Worm (Caenorhabditis elegans) whole organism, L3 larva: Measurements from ENCODE around the gene chst-1.

Experiments
- R02D3.7 ChIP-seq: fragments of 150-350 bp; optimal IDR thresholded peaks from 2 replicates; lab custom pipeline; 2014; ENCODE audit warnings: missing biosample characterization, missing genetic modification characterization
- ZK546.5 ChIP-seq: sonication (generic microtip); optimal IDR thresholded peaks from 2 replicates; lab custom pipeline; 2017; ENCODE audit warnings: missing biosample characterization, missing genetic modification characterization
- aly-2 ChIP-seq: fragments of 150-350 bp; optimal IDR thresholded peaks from 2 replicates; lab custom pipeline; 2014; ENCODE audit warnings: missing biosample characterization, missing genetic modification characterization
- ama-1 ChIP-seq: fragments of 150-350 bp; optimal IDR thresholded peaks from 2 replicates; lab custom pipeline; 2018
- ceh-16 ChIP-seq: sonication (generic microtip); optimal IDR thresholded peaks from 2 replicates; lab custom pipeline; 2017; ENCODE audit warnings: missing biosample characterization, missing genetic modification characterization
- ceh-28 ChIP-seq: fragments of 150-350 bp; optimal IDR thresholded peaks from 2 replicates; lab custom pipeline; 2014; ENCODE audit warnings: missing biosample characterization, missing genetic modification reagents, missing genetic modification characterization
- ceh-9 ChIP-seq: sonication (generic microtip); optimal IDR thresholded peaks from 2 replicates; lab custom pipeline; 2018; ENCODE audit warnings: missing biosample characterization, missing genetic modification characterization
- daf-12 ChIP-seq: fragments of 150-350 bp; optimal IDR thresholded peaks from 2 replicates; lab custom pipeline; 2014; ENCODE audit warnings: missing biosample characterization, missing genetic modification reagents, missing genetic modification characterization
- egl-27 ChIP-seq: sonication (generic microtip); optimal IDR thresholded peaks from 4 replicates; lab custom pipeline; 2017; ENCODE audit warnings: missing biosample characterization, missing genetic modification reagents, missing genetic modification characterization
- elt-1 ChIP-seq: fragments of 150-350 bp; optimal IDR thresholded peaks from 2 replicates; lab custom pipeline; 2014; ENCODE audit warnings: missing biosample characterization, missing genetic modification characterization
- elt-2 ChIP-seq: sonication (generic microtip); optimal IDR thresholded peaks from 2 replicates; lab custom pipeline; 2016; ENCODE audit warnings: missing genetic modification reagents, mild to moderate bottlenecking, missing genetic modification characterization, missing compliant biosample characterization
- elt-3 ChIP-seq, 3 experiments: fragments of 150-350 bp in 1 of 3; sonication (generic microtip) in 2 of 3; optimal IDR thresholded peaks; 2 replicates in 2 of 3; 4 replicates in 1 of 3; lab custom pipeline; 2014 to 2017; ENCODE audit warnings: missing biosample characterization in 3 of 3, missing genetic modification characterization in 3 of 3
- eor-1 ChIP-seq, 2 experiments: fragments of 150-350 bp; optimal IDR thresholded peaks; 2 replicates each; lab custom pipeline; 2014 to 2018; ENCODE audit warnings: missing biosample characterization in 2 of 2, missing genetic modification characterization in 2 of 2
- fkh-10 ChIP-seq: sonication (generic microtip); optimal IDR thresholded peaks from 2 replicates; lab custom pipeline; 2017; ENCODE audit warnings: missing biosample characterization, missing genetic modification reagents, missing genetic modification characterization
- fkh-2 ChIP-seq: fragments of 150-350 bp; optimal IDR thresholded peaks from 2 replicates; lab custom pipeline; 2014; ENCODE audit warnings: missing biosample characterization, missing genetic modification reagents, missing genetic modification characterization
- fos-1 ChIP-seq: fragments of 150-350 bp; optimal IDR thresholded peaks from 2 replicates; lab custom pipeline; 2014; ENCODE audit warnings: missing biosample characterization, missing genetic modification characterization
- hmg-11 ChIP-seq: sonication (generic microtip); optimal IDR thresholded peaks from 2 replicates; lab custom pipeline; 2016; ENCODE audit warnings: missing genetic modification characterization, missing compliant biosample characterization
- jun-1 ChIP-seq: fragments of 150-350 bp; optimal IDR thresholded peaks from 2 replicates; lab custom pipeline; 2014; ENCODE audit warnings: missing biosample characterization, missing genetic modification reagents, missing genetic modification characterization
- lin-15B ChIP-seq: fragments of 150-350 bp; optimal IDR thresholded peaks from 2 replicates; lab custom pipeline; 2014; ENCODE audit warnings: missing biosample characterization, missing genetic modification characterization
- lin-39 ChIP-seq: fragments of 150-350 bp; optimal IDR thresholded peaks from 2 replicates; lab custom pipeline; 2018; ENCODE audit warnings: missing biosample characterization, missing genetic modification reagents, missing genetic modification characterization
- lsy-12 ChIP-seq: sonication (generic microtip); optimal IDR thresholded peaks from 2 replicates; lab custom pipeline; 2016; ENCODE audit warnings: mild to moderate bottlenecking, missing genetic modification characterization, missing compliant biosample characterization
- mdl-1 ChIP-seq: fragments of 150-350 bp; optimal IDR thresholded peaks from 2 replicates; lab custom pipeline; 2014; ENCODE audit warnings: missing biosample characterization, missing genetic modification characterization
- mml-1 ChIP-seq: fragments of 150-350 bp; sonication (generic microtip); optimal IDR thresholded peaks from 3 replicates; lab custom pipeline; 2014; ENCODE audit warnings: missing biosample characterization, missing genetic modification characterization
- nfya-1 ChIP-seq: sonication (generic microtip); optimal IDR thresholded peaks from 2 replicates; lab custom pipeline; 2017; ENCODE audit warnings: missing genetic modification characterization, mild to moderate bottlenecking, missing compliant biosample characterization, antibody characterized with exemption, moderate library complexity; ENCODE audit not compliant: insufficient read depth
- nhr-11 ChIP-seq: fragments of 150-350 bp; optimal IDR thresholded peaks from 2 replicates; lab custom pipeline; 2014; ENCODE audit warnings: missing biosample characterization, missing genetic modification characterization
- nhr-12 ChIP-seq: fragments of 150-350 bp; optimal IDR thresholded peaks from 2 replicates; lab custom pipeline; 2014; ENCODE audit warnings: missing biosample characterization, missing genetic modification characterization
- nhr-23 ChIP-seq: fragments of 150-350 bp; optimal IDR thresholded peaks from 2 replicates; lab custom pipeline; 2014; ENCODE audit warnings: missing biosample characterization, missing genetic modification reagents, missing genetic modification characterization
- nhr-25 ChIP-seq: sonication (generic microtip); optimal IDR thresholded peaks from 2 replicates; lab custom pipeline; 2017; ENCODE audit warnings: missing biosample characterization, missing genetic modification characterization
- nhr-28 ChIP-seq: fragments of 150-350 bp; optimal IDR thresholded peaks from 2 replicates; lab custom pipeline; 2014; ENCODE audit warnings: missing biosample characterization, missing genetic modification characterization
- nhr-43 ChIP-seq: sonication (generic microtip); optimal IDR thresholded peaks from 2 replicates; lab custom pipeline; 2016; ENCODE audit warnings: mild to moderate bottlenecking, missing genetic modification characterization, missing compliant biosample characterization; ENCODE audit not compliant: poor library complexity, severe bottlenecking
- nhr-76 ChIP-seq: fragments of 150-350 bp; sonication (generic microtip); optimal IDR thresholded peaks from 5 replicates; lab custom pipeline; 2014; ENCODE audit warnings: missing biosample characterization, missing genetic modification characterization
- nhr-77 ChIP-seq: fragments of 150-350 bp; optimal IDR thresholded peaks from 2 replicates; lab custom pipeline; 2014; ENCODE audit warnings: missing biosample characterization, missing genetic modification characterization
- pha-4 ChIP-seq: fragments of 150-350 bp; optimal IDR thresholded peaks from 2 replicates; lab custom pipeline; 2014; ENCODE audit warnings: missing biosample characterization, missing genetic modification reagents, missing genetic modification characterization
- sea-2 ChIP-seq: fragments of 150-350 bp; sonication (generic microtip); optimal IDR thresholded peaks from 4 replicates; lab custom pipeline; 2014; ENCODE audit warnings: missing biosample characterization, missing genetic modification reagents, missing genetic modification characterization
- skn-1 ChIP-seq: fragments of 150-350 bp; optimal IDR thresholded peaks from 2 replicates; lab custom pipeline; 2014; ENCODE audit warnings: missing biosample characterization, missing genetic modification characterization
- snpc-4 ChIP-seq: fragments of 150-350 bp; optimal IDR thresholded peaks from 2 replicates; lab custom pipeline; 2014; ENCODE audit warnings: missing biosample characterization, missing genetic modification characterization
- tbx-2 ChIP-seq: sonication (generic microtip); optimal IDR thresholded peaks from 2 replicates; lab custom pipeline; 2016; ENCODE audit warnings: mild to moderate bottlenecking, missing genetic modification characterization, missing compliant biosample characterization
- unc-39 ChIP-seq: sonication (generic microtip); optimal IDR thresholded peaks from 4 replicates; lab custom pipeline; 2017; ENCODE audit warnings: missing biosample characterization, missing genetic modification characterization
- unc-62 ChIP-seq: fragments of 150-350 bp; sonication (generic microtip); optimal IDR thresholded peaks from 4 replicates; lab custom pipeline; 2014; ENCODE audit warnings: missing biosample characterization, missing genetic modification reagents, missing genetic modification characterization
- ztf-11 ChIP-seq: fragments of 150-350 bp; optimal IDR thresholded peaks from 2 replicates; lab custom pipeline; 2014; ENCODE audit warnings: missing biosample characterization, missing genetic modification characterization
- ztf-4 ChIP-seq: fragments of 150-350 bp; optimal IDR thresholded peaks from 2 replicates; lab custom pipeline; 2014; ENCODE audit warnings: missing biosample characterization, missing genetic modification characterization

Gene chst-1

DNA sequence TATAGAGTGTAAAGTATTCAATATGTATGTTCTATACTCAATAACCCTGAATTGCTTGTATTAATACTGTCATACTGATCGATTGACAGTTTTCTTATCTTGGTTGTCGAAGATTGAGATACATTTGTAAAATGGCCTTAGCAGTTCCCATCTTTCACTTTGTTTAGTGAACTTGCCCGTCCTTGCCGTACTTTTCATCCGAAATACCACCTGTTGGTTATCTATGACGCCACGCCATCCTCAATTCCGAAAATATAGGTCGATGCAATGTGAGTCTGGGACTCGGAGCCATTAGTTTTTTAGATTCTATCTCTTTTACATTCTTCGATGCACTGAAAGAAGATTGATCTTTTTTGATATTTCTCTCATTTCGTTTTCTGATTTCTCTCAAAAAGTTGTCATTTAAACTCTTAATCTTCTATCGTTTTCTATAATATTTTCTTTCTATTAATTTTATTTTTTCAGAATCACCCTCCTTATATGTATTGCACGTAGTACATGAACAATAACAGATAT, 22.8 kb upstream of the chst-1 start, which contains the start of gene ulp-4:
Gene ulp-4 (plus strand): TSS at position 466 of the 516 bp plus-strand sequence.
- no peak for TF ChIP-seq ztf-11 (tag; lab: Kevin White, UChicago)
- no peak for TF ChIP-seq lin-39 (tag; lab: Kevin White, UChicago)
- no peak for TF ChIP-seq aly-2
- TF ChIP-seq nhr-25 (tag; lab: Kevin White, UChicago): peak; percentile 72
- no peak for TF ChIP-seq nhr-12 (tag; lab: Kevin White, UChicago)
- no peak for TF ChIP-seq ceh-9 (tag; lab: Kevin White, UChicago)
- no peak for TF ChIP-seq elt-3 (tag; optimal IDR thresholded peaks at IDR 0.05; lab: Kevin White, UChicago)
- TF ChIP-seq mdl-1 (tag; lab: Kevin White, UChicago): no peak
- TF ChIP-seq nhr-43 (tag; lab: Kevin White, UChicago): no peak
- TF ChIP-seq nfya-1 (tag; lab: Kevin White, UChicago): peak; percentile 22
- TF ChIP-seq elt-1 (tag; lab: Kevin White, UChicago): peak; percentile 23
- TF ChIP-seq ama-1 (lab: Kevin White, UChicago): peak; percentile 34

- TF ChIP-seq hmg-11 (tag; lab: Kevin White, UChicago): no peak
- TF ChIP-seq eor-1 (tag; optimal IDR thresholded peaks at IDR 0.05; lab: Kevin White, UChicago): no peak
- no peak for TF ChIP-seq daf-12
- TF ChIP-seq mml-1 (tag; lab: Kevin White, UChicago): no peak
- TF ChIP-seq nfya-1 (tag; lab: Kevin White, UChicago): no peak
- no peak for TF ChIP-seq ama-1 (lab: Kevin White, UChicago)
- TF ChIP-seq sea-2 (GFP tag; lab: Kevin White, UChicago): no peak
- TF ChIP-seq fos-1: no peak
- no peak for TF ChIP-seq fkh-10
- no peak for TF ChIP-seq R02D3.7 (tag; lab: Kevin White, UChicago)
- TF ChIP-seq jun-1 (tag; lab: Kevin White, UChicago): no peak
- no peak for TF ChIP-seq nhr-25 (tag; lab: Kevin White, UChicago)
- TF ChIP-seq aly-2: no peak
- TF ChIP-seq nhr-23 (tag; lab: Kevin White, UChicago): no peak
- TF ChIP-seq ceh-9 (tag; lab: Kevin White, UChicago): no peak
- no peak for TF ChIP-seq nhr-77 (tag; lab: Kevin White, UChicago)
- no peak for TF ChIP-seq elt-1 (tag; lab: Kevin White, UChicago)
- no peak for TF ChIP-seq ceh-28 (tag; lab: Kevin White, UChicago)
- no peak for TF ChIP-seq nhr-43 (tag; lab: Kevin White, UChicago)
- TF ChIP-seq tbx-2 (tag; lab: Kevin White, UChicago): no peak
Measured at ce11 chrII:8129040-8129387, 22.2 kb upstream of the chst-1 start.

DNA sequence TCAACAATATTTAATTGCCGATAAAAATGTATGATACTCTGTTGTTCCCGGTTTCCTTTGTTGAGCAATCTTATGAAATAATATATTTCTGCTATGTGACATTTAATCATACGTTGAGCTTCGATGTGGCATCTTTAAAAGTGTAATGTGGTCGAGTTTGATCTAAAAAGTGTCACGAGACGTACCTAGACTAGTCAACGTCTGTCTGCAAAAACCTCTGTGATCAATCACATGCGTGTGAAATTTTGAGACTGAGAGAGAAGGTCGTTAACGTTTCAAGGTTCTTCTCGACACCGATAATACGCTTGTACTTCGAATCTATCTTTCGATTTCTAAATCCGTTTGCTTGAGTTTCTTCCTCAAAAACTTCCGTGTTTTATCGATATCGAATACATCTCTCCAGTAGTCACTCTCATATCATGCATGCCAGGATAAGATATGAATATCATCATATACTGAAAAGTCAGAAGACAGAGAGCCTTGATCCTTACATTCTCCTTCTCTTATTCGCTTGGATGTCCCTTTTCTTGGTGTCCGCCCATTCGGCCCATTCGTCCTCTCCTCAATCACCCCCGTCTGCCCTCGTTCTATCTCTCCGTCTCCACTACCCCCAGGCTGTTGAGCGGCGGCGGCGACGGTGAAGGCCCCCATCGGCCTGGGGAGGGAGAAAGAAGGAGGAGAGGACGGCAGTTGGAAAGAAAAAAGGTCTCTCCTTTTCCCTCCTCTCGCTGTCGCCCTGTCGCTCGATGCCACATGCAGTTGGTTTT, 21.7 kb upstream of the chst-1 start:
- TF ChIP-seq unc-39 (tag; lab: Kevin White, UChicago) (no peak), nhr-12 (tag; lab: Kevin White, UChicago) (no peak), ama-1 (lab: Kevin White, UChicago) (peak; percentile 40), fos-1 (no peak), elt-2 (peak; percentile 35), nhr-76 (no peak), elt-1 (tag; lab: Kevin White, UChicago) (peak; percentile 55), ZK546.5 (tag; lab: Kevin White, UChicago) (no peak), egl-27 (tag; lab: Kevin White, UChicago) (no peak), fkh-2 (tag; lab: Kevin White, UChicago) (no peak), skn-1 (tag; lab: Kevin White, UChicago) (peak; percentile 27), lsy-12 (tag; lab: Kevin White, UChicago) (no peak), hmg-11 (tag; lab: Kevin White, UChicago) (peak; percentile 71), ceh-16 (no peak), nhr-25 (tag; lab: Kevin White, UChicago) (peak; percentile 94), sea-2 (GFP tag; lab: Kevin White, UChicago) (no peak), nfya-1 (tag; lab: Kevin White, UChicago) (peak; percentile 85), tbx-2 (tag; lab: Kevin White, UChicago) (peak; percentile 0), nhr-23 (tag; lab: Kevin White, UChicago) (peak; percentile 49), mdl-1 (tag; lab: Kevin White, UChicago) (no peak), lin-15B (tag; lab: Kevin White, UChicago) (no peak), snpc-4 (tag; lab: Kevin White, UChicago) (no peak), lin-39 (tag; lab: Kevin White, UChicago) (peak; percentile 79), nhr-43 (tag; lab: Kevin White, UChicago) (peak; percentile 58), jun-1 (tag; lab: Kevin White, UChicago) (no peak), ztf-4 (tag; lab: Kevin White, UChicago) (peak; percentile 50), nhr-11 (tag; lab: Kevin White, UChicago) (no peak), ceh-28 (tag; lab: Kevin White, UChicago) (peak; percentile 44), ztf-11 (tag; lab: Kevin White, UChicago) (no peak), pha-4 (peak; percentile 69), elt-3 (tag; optimal IDR thresholded peaks at IDR 0.05; lab: Kevin White, UChicago) (peak in 1 of 3 experiments; percentile 52), nhr-28 (no peak), unc-62 (GFP tag; lab: Kevin White, UChicago) (peak; percentile 42), ceh-9 (tag; lab: Kevin White, UChicago) (no peak)
- TF ChIP-seq, all 47 proteins: peak for 16
